Fruit fly (Drosophila melanogaster) whole organism, embryonic: ENCODE results near the gene tHMG1.

Experiments used
- B-H1 ChIP-seq: fragments of 200-800 bp; sonication (Bioruptor generic); IDR thresholded peaks from 3 replicates; pipeline ENCODE4 v1.3.6; 2022; ENCODE audit warnings: missing biosample characterization, missing genetic modification characterization
- Blimp-1 ChIP-seq: fragments of 200-800 bp; sonication (Bioruptor generic); optimal IDR thresholded peaks from 3 replicates; lab custom pipeline; 2018; ENCODE audit warnings: missing biosample characterization, missing genetic modification characterization, mild to moderate bottlenecking, moderate library complexity, missing genetic modification reagents
- CG10209 ChIP-seq: fragments of 200-800 bp; sonication (Bioruptor generic); optimal IDR thresholded peaks from 3 replicates; lab custom pipeline; 2017; ENCODE audit warnings: missing biosample characterization, mild to moderate bottlenecking, missing genetic modification characterization, missing genetic modification reagents
- CG10431 ChIP-seq: fragments of 200-800 bp; sonication (Bioruptor generic); optimal IDR thresholded peaks from 3 replicates; lab custom pipeline; 2018; ENCODE audit warnings: missing biosample characterization, mild to moderate bottlenecking, missing genetic modification characterization
- CG10462 ChIP-seq: fragments of 200-800 bp; sonication (Bioruptor generic); optimal IDR thresholded peaks from 2 replicates; lab custom pipeline; 2016; ENCODE audit warnings: missing biosample characterization, missing genetic modification characterization
- CG11093 ChIP-seq: fragments of 200-800 bp; sonication (Bioruptor generic); IDR thresholded peaks from 3 replicates; pipeline ENCODE4 v1.3.6; 2022; ENCODE audit warnings: missing biosample characterization, missing genetic modification characterization
- CG11696 ChIP-seq: fragments of 200-800 bp; sonication (Bioruptor generic); IDR thresholded peaks from 2 replicates; pipeline ENCODE4 v1.3.6; 2022; ENCODE audit warnings: missing biosample characterization, missing genetic modification characterization
- CG13424 ChIP-seq: fragments of 200-800 bp; sonication (Bioruptor generic); optimal IDR thresholded peaks from 2 replicates; lab custom pipeline; 2019; ENCODE audit warnings: missing biosample characterization, mild to moderate bottlenecking, missing genetic modification characterization, moderate library complexity
- CG13624 ChIP-seq: fragments of 200-800 bp; sonication (Bioruptor generic); optimal IDR thresholded peaks from 2 replicates; lab custom pipeline; 2016; ENCODE audit warnings: missing biosample characterization, missing genetic modification characterization
- CG18599 ChIP-seq: fragments of 200-800 bp; sonication (Bioruptor generic); optimal IDR thresholded peaks from 3 replicates; lab custom pipeline; 2017; ENCODE audit warnings: missing biosample characterization, missing genetic modification characterization, mild to moderate bottlenecking, moderate library complexity, missing genetic modification reagents
- CG18619 ChIP-seq: fragments of 200-800 bp; sonication (Bioruptor generic); optimal IDR thresholded peaks from 3 replicates; lab custom pipeline; 2017; ENCODE audit warnings: missing biosample characterization, mild to moderate bottlenecking, missing genetic modification characterization
- CG30431 ChIP-seq: fragments of 200-800 bp; sonication (Bioruptor generic); optimal IDR thresholded peaks from 2 replicates; lab custom pipeline; 2017; ENCODE audit warnings: missing biosample characterization, missing genetic modification characterization
- CG6683 ChIP-seq: fragments of 200-800 bp; sonication (Bioruptor generic); optimal IDR thresholded peaks from 2 replicates; lab custom pipeline; 2017; ENCODE audit warnings: missing biosample characterization, mild to moderate bottlenecking, missing genetic modification characterization, missing genetic modification reagents
- CG6689 ChIP-seq: fragments of 200-800 bp; sonication (Bioruptor generic); IDR thresholded peaks from 2 replicates; pipeline ENCODE4 v1.3.6; 2022; ENCODE audit warnings: missing biosample characterization, missing genetic modification characterization
- CG6765 ChIP-seq: fragments of 200-800 bp; sonication (Bioruptor generic); optimal IDR thresholded peaks from 3 replicates; lab custom pipeline; 2017; ENCODE audit warnings: missing biosample characterization, mild to moderate bottlenecking, missing genetic modification characterization
- CG7745 ChIP-seq: fragments of 200-800 bp; sonication (Bioruptor generic); optimal IDR thresholded peaks from 2 replicates; lab custom pipeline; 2018; ENCODE audit warnings: missing biosample characterization, mild to moderate bottlenecking, missing genetic modification characterization, moderate library complexity
- CG7928 ChIP-seq: fragments of 200-800 bp; sonication (Bioruptor generic); optimal IDR thresholded peaks from 2 replicates; lab custom pipeline; 2017; ENCODE audit warnings: missing biosample characterization, mild to moderate bottlenecking, missing genetic modification characterization
- CG8765 ChIP-seq: fragments of 200-800 bp; sonication (Bioruptor generic); IDR thresholded peaks from 2 replicates; pipeline ENCODE4 v1.3.6; 2022; ENCODE audit warnings: missing biosample characterization, missing genetic modification characterization
- CG9932 ChIP-seq: fragments of 200-800 bp; sonication (Bioruptor generic); IDR thresholded peaks from 2 replicates; pipeline ENCODE4 v1.3.6; 2022; ENCODE audit warnings: missing biosample characterization, missing genetic modification characterization
- D19A ChIP-seq: fragments of 200-800 bp; optimal IDR thresholded peaks from 3 replicates; lab custom pipeline; 2019; ENCODE audit warnings: missing biosample characterization, mild to moderate bottlenecking, missing genetic modification characterization, moderate library complexity
- Deaf1 ChIP-seq: fragments of 200-800 bp; optimal IDR thresholded peaks from 3 replicates; lab custom pipeline; 2019; ENCODE audit warnings: missing biosample characterization, mild to moderate bottlenecking, missing genetic modification characterization, moderate library complexity
- Dref ChIP-seq: fragments of 200-800 bp; sonication (Bioruptor generic); IDR thresholded peaks from 2 replicates; pipeline ENCODE4 v1.3.6; 2022; ENCODE audit warnings: missing biosample characterization, missing genetic modification characterization
- Ets65A ChIP-seq: fragments of 200-800 bp; sonication (Bioruptor generic); peaks from one replicate; lab custom pipeline; 2016; ENCODE audit warnings: missing biosample characterization, missing genetic modification characterization
- HLH4C ChIP-seq: fragments of 200-800 bp; sonication (Bioruptor generic); IDR thresholded peaks from 3 replicates; pipeline ENCODE4 v1.3.6; 2022; ENCODE audit warnings: missing biosample characterization, missing genetic modification characterization; ENCODE audit not compliant: partially characterized antibody
- Hmx ChIP-seq: fragments of 200-800 bp; sonication (Bioruptor generic); optimal IDR thresholded peaks from 2 replicates; lab custom pipeline; 2016; ENCODE audit warnings: missing biosample characterization, missing genetic modification characterization
- Mad ChIP-seq: fragments of 200-800 bp; sonication (Bioruptor generic); optimal IDR thresholded peaks from 2 replicates; lab custom pipeline; 2016; ENCODE audit warnings: missing biosample characterization, missing genetic modification characterization
- Meics ChIP-seq: fragments of 200-800 bp; sonication (Bioruptor generic); optimal IDR thresholded peaks from 2 replicates; lab custom pipeline; 2017; ENCODE audit warnings: missing biosample characterization, mild to moderate bottlenecking, missing genetic modification characterization
- Oli ChIP-seq: fragments of 200-800 bp; sonication (Bioruptor generic); optimal IDR thresholded peaks from 2 replicates; lab custom pipeline; 2018; ENCODE audit warnings: missing biosample characterization, mild to moderate bottlenecking, missing genetic modification characterization, moderate library complexity
- Sry-δ ChIP-seq: fragments of 200-800 bp; sonication (Bioruptor generic); optimal IDR thresholded peaks from 2 replicates; lab custom pipeline; 2016; ENCODE audit warnings: missing biosample characterization, missing genetic modification characterization
- TFAM ChIP-seq: fragments of 200-800 bp; sonication (Bioruptor generic); optimal IDR thresholded peaks from 2 replicates; lab custom pipeline; 2017; ENCODE audit warnings: missing biosample characterization, missing genetic modification characterization, inconsistent platforms
- ap ChIP-seq: fragments of 200-800 bp; sonication (Bioruptor generic); IDR thresholded peaks from 2 replicates; pipeline ENCODE4 v1.3.6; 2022; ENCODE audit warnings: missing biosample characterization, missing genetic modification characterization
- ci ChIP-seq: fragments of 200-800 bp; sonication (Bioruptor generic); IDR thresholded peaks from 3 replicates; pipeline ENCODE4 v1.3.6; 2022; ENCODE audit warnings: missing biosample characterization, missing genetic modification characterization
- da ChIP-seq: fragments of 200-800 bp; sonication (Bioruptor generic); optimal IDR thresholded peaks from 2 replicates; lab custom pipeline; 2016; ENCODE audit warnings: missing biosample characterization, missing genetic modification characterization
- dati ChIP-seq: fragments of 200-800 bp; sonication (Bioruptor generic); IDR thresholded peaks from 2 replicates; pipeline ENCODE4 v1.3.6; 2022; ENCODE audit warnings: missing biosample characterization, missing genetic modification characterization
- dmrt99B ChIP-seq: fragments of 200-800 bp; sonication (Bioruptor generic); optimal IDR thresholded peaks from 2 replicates; lab custom pipeline; 2018; ENCODE audit warnings: missing biosample characterization, mild to moderate bottlenecking, missing genetic modification characterization, moderate library complexity
- ewg ChIP-seq: fragments of 200-800 bp; sonication (Bioruptor generic); optimal IDR thresholded peaks from 3 replicates; lab custom pipeline; 2017; ENCODE audit warnings: mild to moderate bottlenecking, missing biosample characterization, missing genetic modification reagents, missing genetic modification characterization
- gro ChIP-seq: fragments of 200-800 bp; sonication (Bioruptor generic); optimal IDR thresholded peaks from 2 replicates; lab custom pipeline; 2016; ENCODE audit warnings: missing biosample characterization, missing genetic modification characterization
- jumu ChIP-seq: fragments of 200-800 bp; sonication (Bioruptor generic); optimal IDR thresholded peaks from 3 replicates; lab custom pipeline; 2016; ENCODE audit warnings: missing biosample characterization, missing genetic modification characterization
- ken ChIP-seq: fragments of 200-800 bp; sonication (Bioruptor generic); IDR thresholded peaks from 3 replicates; pipeline ENCODE4 v1.3.6; 2022; ENCODE audit warnings: missing biosample characterization, missing genetic modification characterization
- kni ChIP-seq: fragments of 200-800 bp; sonication (Bioruptor generic); optimal IDR thresholded peaks from 3 replicates; lab custom pipeline; 2017; ENCODE audit warnings: mild to moderate bottlenecking, missing biosample characterization, missing genetic modification reagents, missing genetic modification characterization
- lilli ChIP-seq: fragments of 200-800 bp; sonication (Bioruptor generic); optimal IDR thresholded peaks from 3 replicates; lab custom pipeline; 2016; ENCODE audit warnings: missing biosample characterization, missing genetic modification characterization
- pum ChIP-seq: fragments of 200-800 bp; sonication (Bioruptor generic); optimal IDR thresholded peaks from 2 replicates; lab custom pipeline; 2016; ENCODE audit warnings: missing biosample characterization, missing genetic modification characterization
- pzg ChIP-seq: fragments of 200-800 bp; sonication (Bioruptor generic); optimal IDR thresholded peaks from 3 replicates; lab custom pipeline; 2018; ENCODE audit warnings: missing biosample characterization, mild to moderate bottlenecking, missing genetic modification characterization, moderate library complexity
- sens-2 ChIP-seq: fragments of 200-800 bp; sonication (Bioruptor generic); IDR thresholded peaks from 2 replicates; pipeline ENCODE4 v1.3.6; 2022; ENCODE audit warnings: missing biosample characterization, missing genetic modification characterization
- slbo ChIP-seq: fragments of 200-800 bp; sonication (Bioruptor generic); IDR thresholded peaks from 2 replicates; pipeline ENCODE4 v1.3.6; 2022; ENCODE audit warnings: missing biosample characterization, missing genetic modification characterization
- slou ChIP-seq: fragments of 200-800 bp; sonication (Bioruptor generic); optimal IDR thresholded peaks from 3 replicates; lab custom pipeline; 2016; ENCODE audit warnings: missing biosample characterization, missing genetic modification characterization
- so ChIP-seq: fragments of 200-800 bp; sonication (Bioruptor generic); IDR thresholded peaks from 3 replicates; pipeline ENCODE4 v1.3.6; 2022; ENCODE audit warnings: missing biosample characterization, missing genetic modification characterization
- sob ChIP-seq: fragments of 200-800 bp; sonication (Bioruptor generic); IDR thresholded peaks from 2 replicates; pipeline ENCODE4 v1.3.6; 2022; ENCODE audit warnings: missing biosample characterization, missing genetic modification characterization
- stwl ChIP-seq: fragments of 200-800 bp; sonication (Bioruptor generic); optimal IDR thresholded peaks from 3 replicates; lab custom pipeline; 2018; ENCODE audit warnings: missing biosample characterization, mild to moderate bottlenecking, missing genetic modification characterization, moderate library complexity
- trem ChIP-seq: fragments of 200-800 bp; optimal IDR thresholded peaks from 3 replicates; lab custom pipeline; 2019; ENCODE audit warnings: missing biosample characterization, mild to moderate bottlenecking, missing genetic modification characterization, moderate library complexity
- ttk ChIP-seq: fragments of 200-800 bp; sonication (Bioruptor generic); IDR thresholded peaks from 2 replicates; pipeline ENCODE4 v2.1.2; 2022; ENCODE audit warnings: missing biosample characterization, missing genetic modification characterization
- tup ChIP-seq: fragments of 200-800 bp; sonication (Bioruptor generic); optimal IDR thresholded peaks from 2 replicates; lab custom pipeline; 2016; ENCODE audit warnings: missing biosample characterization, mild to moderate bottlenecking, missing genetic modification characterization, moderate library complexity

Gene tHMG1

DNA sequence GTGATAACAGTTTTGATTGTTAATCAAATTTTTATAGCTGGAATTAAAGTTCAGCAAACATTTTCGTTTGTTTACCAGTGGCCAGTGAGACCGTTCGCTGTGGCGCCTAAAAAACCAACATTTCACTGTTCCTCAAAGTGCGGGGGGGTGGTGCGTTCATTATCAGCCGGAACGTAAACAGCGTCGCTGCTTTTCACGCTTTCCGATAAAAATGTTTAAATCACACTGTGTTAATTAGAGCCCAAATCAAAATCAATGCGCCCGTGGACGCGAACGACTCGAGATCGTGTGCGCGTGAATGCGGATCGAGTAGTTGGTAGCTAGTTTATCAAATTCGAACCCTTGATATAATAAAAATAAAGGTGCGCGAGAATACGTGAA, 43.8 kb upstream of the tHMG1 start, which contains the start of gene CG34376 (continued):
- TF ChIP-seq CG10462 (GFP tag; lab: Kevin White, UChicago) (no peak), CG11696 (GFP tag; lab: Robert Waterston, UW) (no peak), Blimp-1 (GFP tag; lab: Kevin White, UChicago) (no peak), ken (peak; percentile 60; the same call in 2 of the 3 replicates), so (GFP tag; lab: Robert Waterston, UW) (no peak), stwl (tag; lab: Kevin White, UChicago) (peak; percentile 64), CG10209 (GFP tag; lab: Kevin White, UChicago) (no peak), CG6683 (GFP tag; lab: Kevin White, UChicago) (no peak), B-H1 (GFP tag; lab: Robert Waterston, UW) (peak; percentile 37), lilli (no peak), CG7745 (tag; lab: Kevin White, UChicago) (no peak), slbo (GFP tag; lab: Robert Waterston, UW) (peak; percentile 66), Mad (GFP tag; lab: Kevin White, UChicago) (peak; percentile 9), pum (GFP tag; lab: Kevin White, UChicago) (no peak), Dref (peak; percentile 52), jumu (no peak), CG18619 (GFP tag; lab: Kevin White, UChicago) (no peak), Ets65A (GFP tag; lab: Kevin White, UChicago) (peak; percentile 88), ewg (GFP tag; lab: Kevin White, UChicago) (peak; percentile 48), trem (tag; lab: Kevin White, UChicago) (peak; percentile 57), CG10431 (GFP tag; lab: Kevin White, UChicago) (peak; percentile 41), CG13424 (tag; lab: Kevin White, UChicago) (peak; percentile 47), CG6689 (GFP tag; lab: Robert Waterston, UW) (0 out of 2 replicates have a peak, but pooled peaks have one; percentile 15), Oli (tag; lab: Kevin White, UChicago) (no peak), sob (GFP tag; lab: Robert Waterston, UW) (peak; percentile 31), Meics (GFP tag; lab: Kevin White, UChicago) (peak; percentile 55), tup (GFP tag; lab: Kevin White, UChicago) (no peak), CG7928 (no peak), kni (peak; percentile 46), Deaf1 (tag; lab: Kevin White, UChicago) (peak; percentile 26), CG11093 (GFP tag; lab: Robert Waterston, UW) (no peak), TFAM (GFP tag; lab: Kevin White, UChicago) (no peak), Sry-δ (GFP tag; lab: Kevin White, UChicago) (peak; percentile 30), D19A (tag; lab: Kevin White, UChicago) (no peak), ap (GFP tag; lab: Robert Waterston, UW) (0 out of 2 replicates have a peak, but pooled peaks have one; percentile 35), CG13624 (GFP tag; lab: Kevin White, UChicago) (no peak), Hmx (no peak), dati (GFP tag; lab: Robert Waterston, UW) (0 out of 2 replicates have a peak, but pooled peaks have one; percentile 29), da (no peak), sens-2 (GFP tag; lab: Robert Waterston, UW) (peak; percentile 88), dmrt99B (tag; lab: Kevin White, UChicago) (no peak), CG6765 (peak; percentile 28), pzg (GFP tag; lab: Kevin White, UChicago) (peak; percentile 68), CG8765 (GFP tag; lab: Robert Waterston, UW) (no peak), CG18599 (peak; percentile 49), ci (GFP tag; lab: Robert Waterston, UW) (peak; percentile 77; the same call in 1 of the 3 replicates), CG30431 (GFP tag; lab: Kevin White, UChicago) (peak; percentile 8), ttk (GFP tag; lab: Robert Waterston, UW) (peak; percentile 35; the same call in 1 of the 2 replicates), gro (GFP tag; lab: Kevin White, UChicago) (peak; percentile 55), slou (no peak), HLH4C (peak; percentile 39; the same call in 2 of the 3 replicates), CG9932 (GFP tag; lab: Robert Waterston, UW) (peak; percentile 51)
